Fruit fly (Drosophila melanogaster) whole organism, pupa: ENCODE data around the gene Cpr65Aw.

Experiments used
- CG10348 ChIP-seq: fragments of 200-800 bp; sonication (Bioruptor generic); IDR thresholded peaks from 2 replicates; pipeline ENCODE4 v1.3.6; 2022; ENCODE audit warnings: missing biosample characterization, missing genetic modification characterization
- CG12605 ChIP-seq: fragments of 200-800 bp; sonication (Bioruptor generic); IDR thresholded peaks from 2 replicates; pipeline ENCODE4 v1.3.6; 2022; ENCODE audit warnings: missing biosample characterization, missing genetic modification characterization
- CG14655 ChIP-seq: fragments of 200-800 bp; sonication (Bioruptor generic); optimal IDR thresholded peaks from 3 replicates; lab custom pipeline; 2017; ENCODE audit warnings: mild to moderate bottlenecking, missing biosample characterization, missing genetic modification reagents, missing genetic modification characterization
- CG15710 ChIP-seq: fragments of 200-800 bp; sonication (Bioruptor generic); optimal IDR thresholded peaks from 2 replicates; lab custom pipeline; 2018; ENCODE audit warnings: missing biosample characterization, mild to moderate bottlenecking, missing genetic modification characterization, moderate library complexity
- CG17806 ChIP-seq: fragments of 200-800 bp; sonication (Bioruptor generic); optimal IDR thresholded peaks from 2 replicates; lab custom pipeline; 2018; ENCODE audit warnings: missing biosample characterization, mild to moderate bottlenecking, missing genetic modification characterization, moderate library complexity
- CG32121 ChIP-seq: fragments of 200-800 bp; sonication (Bioruptor generic); IDR thresholded peaks from 2 replicates; pipeline ENCODE4 v1.3.6; 2022; ENCODE audit warnings: missing biosample characterization, missing genetic modification characterization
- CG34367 ChIP-seq: fragments of 200-800 bp; sonication (Bioruptor generic); optimal IDR thresholded peaks from 2 replicates; lab custom pipeline; 2018; ENCODE audit warnings: missing biosample characterization, mild to moderate bottlenecking, missing genetic modification characterization
- CG4496 ChIP-seq: fragments of 200-800 bp; sonication (Bioruptor generic); IDR thresholded peaks from 3 replicates; pipeline ENCODE4 v1.3.6; 2022; ENCODE audit warnings: missing biosample characterization, missing genetic modification characterization
- CG8159 ChIP-seq: fragments of 200-800 bp; sonication (Bioruptor generic); optimal IDR thresholded peaks from 3 replicates; lab custom pipeline; 2018; ENCODE audit warnings: missing biosample characterization, mild to moderate bottlenecking, missing genetic modification characterization, moderate library complexity
- CG8301 ChIP-seq: fragments of 200-800 bp; sonication (Bioruptor generic); optimal IDR thresholded peaks from 2 replicates; lab custom pipeline; 2018; ENCODE audit warnings: missing biosample characterization, mild to moderate bottlenecking, missing genetic modification characterization
- CG9948 ChIP-seq: fragments of 200-800 bp; sonication (Bioruptor generic); optimal IDR thresholded peaks from 2 replicates; lab custom pipeline; 2018; ENCODE audit warnings: missing biosample characterization, mild to moderate bottlenecking, missing genetic modification characterization, moderate library complexity
- D1 ChIP-seq: fragments of 200-800 bp; sonication (Bioruptor generic); optimal IDR thresholded peaks from 2 replicates; lab custom pipeline; 2018; ENCODE audit warnings: missing biosample characterization, mild to moderate bottlenecking, missing genetic modification characterization, moderate library complexity
- EcR ChIP-seq: fragments of 200-800 bp; sonication (Bioruptor generic); optimal IDR thresholded peaks from 3 replicates; lab custom pipeline; 2019; ENCODE audit warnings: missing biosample characterization, missing genetic modification characterization, mild to moderate bottlenecking, moderate library complexity, missing genetic modification reagents
- Ets98B ChIP-seq: fragments of 200-800 bp; sonication (Bioruptor generic); IDR thresholded peaks from 2 replicates; pipeline ENCODE4 v1.3.6; 2022; ENCODE audit warnings: missing biosample characterization, missing genetic modification characterization
- Pif1A ChIP-seq: fragments of 200-800 bp; sonication (Bioruptor generic); optimal IDR thresholded peaks from 3 replicates; lab custom pipeline; 2016; ENCODE audit warnings: missing biosample characterization, missing genetic modification characterization
- Pif1B ChIP-seq: fragments of 200-800 bp; sonication (Bioruptor generic); optimal IDR thresholded peaks from 3 replicates; lab custom pipeline; 2016; ENCODE audit warnings: missing biosample characterization, missing genetic modification characterization
- Snoo ChIP-seq: fragments of 200-800 bp; sonication (Bioruptor generic); optimal IDR thresholded peaks from 3 replicates; lab custom pipeline; 2017; ENCODE audit warnings: missing biosample characterization, mild to moderate bottlenecking, missing genetic modification characterization, inconsistent platforms
- fd96Ca ChIP-seq: fragments of 200-800 bp; sonication (Bioruptor generic); IDR thresholded peaks from 3 replicates; pipeline ENCODE4 v1.3.6; 2022; ENCODE audit warnings: missing biosample characterization, missing genetic modification characterization
- gl ChIP-seq: fragments of 200-800 bp; sonication (Bioruptor generic); optimal IDR thresholded peaks from 2 replicates; lab custom pipeline; 2018; ENCODE audit warnings: missing biosample characterization, mild to moderate bottlenecking, missing genetic modification characterization
- rn ChIP-seq: fragments of 200-800 bp; sonication (Bioruptor generic); IDR thresholded peaks from 2 replicates; pipeline ENCODE4 v1.3.6; 2022; ENCODE audit warnings: missing biosample characterization, missing genetic modification characterization

Cpr65Aw gene

DNA sequence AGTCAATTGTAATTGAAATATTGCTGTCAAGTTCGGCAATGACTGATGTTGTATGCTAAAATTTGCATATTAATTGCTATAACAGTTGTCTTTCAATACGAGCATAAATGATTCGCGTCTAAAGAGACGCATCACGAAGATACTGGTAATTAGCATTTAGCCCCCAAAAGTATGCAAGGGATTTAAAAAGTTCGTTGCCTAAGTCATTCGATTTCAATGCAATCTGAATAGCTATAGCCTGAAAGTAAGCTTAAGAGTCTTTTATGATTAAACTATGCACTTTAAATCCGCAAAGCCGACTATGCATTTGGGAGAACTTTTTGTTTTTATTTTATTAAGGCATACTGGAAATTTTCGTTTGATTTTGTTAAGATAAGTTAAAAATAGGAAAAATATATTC lies 12.6 kb downstream of the Cpr65Aw start:
- TF ChIP-seq Ets98B (GFP tag; lab: Robert Waterston, UW) (no peak), CG17806 (no peak), D1 (tag; lab: Kevin White, UChicago) (peak; percentile 20), CG8301 (tag; lab: Kevin White, UChicago) (no peak)

DNA sequence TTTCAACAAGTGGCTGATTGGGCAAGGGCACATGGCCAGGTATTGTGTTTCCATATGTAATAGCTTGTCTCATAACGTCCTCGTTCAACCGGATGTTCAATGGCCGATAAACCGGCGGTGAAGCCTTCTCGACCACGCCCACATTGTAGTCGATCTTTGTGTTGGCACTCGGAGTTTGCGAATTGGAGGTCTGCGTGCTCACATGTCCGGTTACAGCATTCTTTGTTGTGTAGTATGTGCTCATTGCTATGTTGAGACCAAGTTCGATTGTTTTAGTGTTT lies 16.9 kb downstream of the Cpr65Aw start:
- no peak for TF ChIP-seq CG34367 (tag; lab: Kevin White, UChicago)
- TF ChIP-seq CG4496 (GFP tag; lab: Robert Waterston, UW), result no peak
- no peak for TF ChIP-seq gl (tag; lab: Kevin White, UChicago)
- no peak for TF ChIP-seq fd96Ca (GFP tag; lab: Robert Waterston, UW)
- TF ChIP-seq EcR (GFP tag; lab: Kevin White, UChicago), result no peak
- no peak for TF ChIP-seq Snoo (tag; lab: Kevin White, UChicago)
- TF ChIP-seq CG9948, result no peak
- no peak for TF ChIP-seq CG14655 (GFP tag; lab: Kevin White, UChicago)
- no peak for TF ChIP-seq CG15710
- no peak for TF ChIP-seq CG17806
- TF ChIP-seq D1 (tag; lab: Kevin White, UChicago), result no peak
- no peak for TF ChIP-seq CG8301 (tag; lab: Kevin White, UChicago)
- TF ChIP-seq Pif1A (GFP tag; lab: Kevin White, UChicago), result no peak
- TF ChIP-seq CG12605 (GFP tag; lab: Robert Waterston, UW), result no peak
- TF ChIP-seq CG8159, result no peak
- TF ChIP-seq, all 21 proteins: peak for 0

DNA sequence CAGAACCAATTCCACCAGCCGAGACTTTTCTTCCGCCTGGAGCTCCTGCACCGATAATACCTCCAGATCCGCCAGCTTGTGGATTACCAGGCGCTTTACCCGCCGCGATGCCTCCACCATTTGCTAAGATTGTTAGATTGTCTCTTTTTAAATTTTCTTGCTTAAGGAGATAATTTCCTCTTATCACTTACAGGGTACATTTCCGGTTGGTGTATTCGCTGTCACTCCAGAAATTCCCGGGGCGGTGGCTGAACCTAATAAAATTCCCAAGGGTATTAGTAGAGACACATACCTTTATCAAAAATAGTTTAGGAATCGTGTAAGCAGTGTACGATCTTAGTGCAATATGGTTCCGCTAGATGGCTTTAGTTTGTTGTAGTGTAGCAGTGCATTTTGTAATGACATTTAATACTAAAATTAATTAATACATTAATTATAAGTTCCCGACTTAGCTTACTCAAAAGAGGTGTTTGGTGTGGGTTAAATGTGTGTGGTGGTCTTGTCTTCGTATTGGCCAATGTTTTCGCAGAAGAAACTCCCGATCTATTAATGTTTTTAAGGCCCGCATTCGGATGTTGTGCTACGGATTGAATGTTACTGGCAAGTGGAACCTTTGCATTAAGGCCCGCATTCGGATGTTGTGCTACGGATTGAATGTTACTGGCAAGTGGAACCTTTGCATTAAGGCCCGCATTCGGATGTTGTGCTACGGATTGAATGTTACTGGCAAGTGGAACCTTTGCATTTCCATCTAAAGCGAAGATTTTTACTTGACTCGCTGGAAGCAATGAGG lies 17.4 kb downstream of the Cpr65Aw start:
- TF ChIP-seq Snoo (tag; lab: Kevin White, UChicago) (no peak), CG17806 (no peak), CG34367 (tag; lab: Kevin White, UChicago) (no peak), CG10348 (GFP tag; lab: Robert Waterston, UW) (no peak), CG9948 (no peak), CG15710 (no peak), rn (GFP tag; lab: Robert Waterston, UW) (peak; percentile 25; the same call in 1 of the 2 replicates), CG32121 (GFP tag; lab: Robert Waterston, UW) (no peak; the same call in 1 of the 2 replicates), Pif1A (GFP tag; lab: Kevin White, UChicago) (peak; percentile 15), CG4496 (GFP tag; lab: Robert Waterston, UW) (no peak)

DNA sequence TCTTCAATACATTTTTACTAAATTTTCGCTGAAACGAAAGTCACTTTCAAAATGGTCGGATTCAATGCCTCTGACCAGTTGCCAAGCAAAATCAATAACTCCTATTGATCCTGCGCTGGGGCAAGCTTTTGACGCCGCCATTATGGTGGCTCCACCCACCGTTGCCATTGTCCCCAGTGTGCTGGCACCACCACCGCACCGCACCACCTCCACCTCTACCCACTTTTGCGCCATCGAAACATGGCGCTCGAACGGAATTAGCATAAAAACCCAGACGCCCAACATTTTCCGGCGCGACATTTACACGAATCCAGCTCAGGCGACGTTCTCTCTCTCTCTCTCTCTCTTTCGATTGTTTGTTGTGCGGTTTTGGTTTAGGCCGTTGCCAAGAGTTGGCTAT lies 25.3 kb downstream of the Cpr65Aw start:
- TF ChIP-seq CG32121 (GFP tag; lab: Robert Waterston, UW), result no peak
- TF ChIP-seq, all 21 proteins: peak for 0

DNA sequence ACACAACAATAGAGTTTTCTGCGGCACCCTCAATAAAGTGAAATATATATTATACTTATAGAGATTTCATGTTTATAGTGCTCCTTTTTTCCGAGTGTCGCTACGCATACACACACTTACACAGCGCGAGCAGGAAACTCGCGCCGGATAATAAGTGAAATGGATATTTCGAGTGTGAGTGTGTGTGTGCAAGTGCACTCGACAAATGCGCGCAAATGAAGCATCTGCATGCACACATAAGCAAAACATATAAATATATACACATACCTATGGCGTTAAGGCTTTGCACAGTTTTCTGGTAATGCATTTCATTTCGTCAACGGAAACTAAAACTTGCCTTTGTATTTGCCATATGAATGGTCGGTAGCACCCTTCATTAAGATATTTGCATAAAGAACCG lies 26.7 kb downstream of the Cpr65Aw start:
- TF ChIP-seq Pif1B (GFP tag; lab: Kevin White, UChicago), result no peak

DNA sequence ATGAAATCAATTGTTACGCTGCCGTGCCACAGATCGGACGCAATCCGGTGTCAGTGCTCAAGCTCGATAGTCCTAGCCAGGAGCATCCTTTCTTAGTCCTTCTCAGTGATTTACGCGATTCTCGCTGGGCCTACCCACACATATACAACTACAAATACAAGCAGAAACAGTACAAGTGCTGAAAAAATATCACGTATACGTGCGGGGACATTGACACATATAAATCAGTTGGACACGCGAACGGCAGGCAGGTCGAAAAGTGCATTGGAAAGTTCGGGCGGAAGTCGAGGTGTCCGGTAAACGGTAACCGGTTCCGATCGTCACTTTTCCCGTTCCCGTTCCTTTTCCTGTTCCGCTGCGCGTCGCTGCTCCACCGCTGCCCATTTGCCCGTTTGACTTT lies 30.8 kb downstream of the Cpr65Aw start:
- TF ChIP-seq CG10348 (GFP tag; lab: Robert Waterston, UW), result no peak

DNA sequence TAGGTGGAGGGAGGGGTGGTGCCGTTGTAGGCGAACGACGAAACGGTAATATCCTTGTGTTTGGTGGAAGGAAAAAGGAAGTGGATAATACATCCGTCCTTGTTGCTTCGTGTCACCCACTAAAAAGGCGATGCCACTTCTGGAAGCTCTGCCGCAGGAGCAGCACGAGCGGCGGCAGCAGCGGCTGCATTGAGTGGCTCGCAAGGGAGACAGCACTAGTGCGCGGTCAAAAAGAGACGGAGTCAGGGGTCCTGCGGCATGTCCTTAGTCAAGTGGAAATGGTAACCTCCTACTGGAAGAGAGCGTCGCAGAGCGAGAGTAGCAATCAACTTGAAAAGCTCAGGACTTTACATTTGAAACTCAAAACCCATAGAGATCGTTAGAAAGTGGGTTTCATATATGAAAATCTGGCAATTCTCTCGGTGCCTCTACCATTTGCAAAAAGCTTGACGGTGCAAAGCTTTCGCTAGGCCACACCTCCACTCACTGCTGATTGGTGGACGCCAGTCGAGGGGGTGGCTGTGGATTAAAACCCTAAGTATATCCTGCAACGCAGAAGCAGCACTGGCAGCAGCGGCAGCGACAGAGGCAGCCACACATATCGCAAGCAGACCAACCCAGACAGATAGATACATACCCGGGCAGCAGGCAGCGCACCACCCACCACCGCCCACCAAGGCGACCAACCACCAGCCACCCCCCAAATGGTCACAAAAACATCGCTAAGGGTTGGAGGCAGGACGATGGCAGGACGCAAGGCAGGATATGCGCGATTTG lies 31.4 kb downstream of the Cpr65Aw start:
- TF ChIP-seq CG9948 (no peak), Ets98B (GFP tag; lab: Robert Waterston, UW) (no peak), CG34367 (tag; lab: Kevin White, UChicago) (no peak), CG15710 (no peak), Pif1B (GFP tag; lab: Kevin White, UChicago) (no peak), rn (GFP tag; lab: Robert Waterston, UW) (no peak), EcR (GFP tag; lab: Kevin White, UChicago) (no peak), CG4496 (GFP tag; lab: Robert Waterston, UW) (no peak), fd96Ca (GFP tag; lab: Robert Waterston, UW) (no peak), gl (tag; lab: Kevin White, UChicago) (no peak), Pif1A (GFP tag; lab: Kevin White, UChicago) (no peak)
